Worm (Caenorhabditis elegans): ENCODE measurements around the gene penr-1.
A peak's percentile ranks its signal among the peaks of the same experiment; 100 is the strongest.

penr-1 gene

DNA sequence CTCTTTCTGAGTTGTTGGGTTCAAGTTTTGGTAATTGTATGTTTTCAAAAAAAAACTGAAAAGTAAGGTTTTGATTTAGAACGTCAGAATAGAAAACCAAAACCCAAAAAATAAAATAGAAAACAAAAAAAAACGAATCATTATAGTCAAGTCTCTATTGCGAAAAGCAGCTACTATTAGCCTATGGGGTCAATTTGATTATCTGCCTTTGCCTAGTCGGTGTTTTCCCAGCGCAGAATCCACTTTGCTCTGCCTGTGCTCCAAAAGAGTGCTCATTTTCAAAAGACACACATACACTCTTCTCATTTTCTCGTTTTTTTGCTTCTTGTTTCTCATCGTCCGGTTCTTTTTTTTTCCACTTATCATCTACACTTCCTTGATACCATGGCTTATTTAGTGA, 19.4 kb downstream of the penr-1 start:
- TF ChIP-seq dpff-1 (tag; optimal IDR thresholded peaks at IDR 0.05), result no peak
- TF ChIP-seq egl-44 (GFP tag; IDR thresholded peaks at IDR 0.05), result no peak
- no peak for TF ChIP-seq sptf-2 (GFP tag; optimal IDR thresholded peaks at IDR 0.05)

DNA sequence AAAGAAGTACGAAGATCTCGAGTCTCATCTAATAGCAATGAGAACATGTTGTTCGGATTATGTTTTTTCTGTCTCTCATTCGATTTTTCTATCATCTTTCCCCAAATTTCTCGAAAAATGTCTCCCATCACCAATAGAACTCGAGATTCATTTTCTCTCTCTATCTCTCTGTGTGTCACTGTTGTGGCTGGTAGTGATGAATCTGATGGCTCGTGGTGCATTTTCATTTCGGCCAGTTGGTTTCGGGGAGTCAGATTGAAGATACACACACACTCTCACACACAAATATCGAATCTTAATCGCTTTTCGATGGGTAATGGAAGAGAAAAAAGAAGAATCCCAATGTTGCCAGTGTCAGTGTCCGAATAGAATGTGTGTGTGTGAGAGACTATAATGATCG, 26.7 kb downstream of the penr-1 start:
- no peak for TF ChIP-seq hsf-1 (GFP tag; IDR thresholded peaks at IDR 0.05)
- no peak for TF ChIP-seq ztf-25 (GFP tag; IDR thresholded peaks at IDR 0.05)
- peak; percentile 2 for TF ChIP-seq somi-1 (GFP tag; optimal IDR thresholded peaks at IDR 0.05)
- no peak for TF ChIP-seq sptf-2 (GFP tag; optimal IDR thresholded peaks at IDR 0.05)
- TF ChIP-seq snpc-4 (GFP tag; optimal IDR thresholded peaks at IDR 0.05), result no peak
- no peak for TF ChIP-seq snpc-4 (tag; optimal IDR thresholded peaks at IDR 0.05)

DNA sequence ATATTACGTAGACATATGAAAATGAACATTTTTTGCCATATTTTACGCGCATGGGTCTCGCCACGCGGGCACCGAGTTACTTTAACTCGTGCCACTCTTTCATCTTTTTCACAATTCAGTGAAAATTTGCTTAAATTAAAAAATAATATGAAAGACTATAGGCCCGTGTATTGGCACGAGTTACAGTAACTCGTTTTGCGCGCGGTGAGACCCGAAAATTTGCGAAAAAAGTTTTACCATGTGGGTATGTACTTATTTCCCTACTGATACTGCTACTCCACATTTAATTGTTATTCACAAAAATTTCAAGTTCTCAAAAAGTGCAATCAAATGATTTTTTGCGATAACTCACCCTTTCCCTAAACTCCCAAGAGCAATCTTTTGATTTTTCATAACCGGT, 28.5 kb downstream of the penr-1 start:
- no peak for TF ChIP-seq zim-3 (tag; optimal IDR thresholded peaks at IDR 0.05)
- TF ChIP-seq hmg-1.2 (GFP tag; IDR thresholded peaks at IDR 0.05), result no peak
- no peak for TF ChIP-seq nhr-120 (GFP tag; IDR thresholded peaks at IDR 0.05)
- TF ChIP-seq lin-26 (GFP tag; IDR thresholded peaks at IDR 0.05), result no peak
- no peak for TF ChIP-seq nhr-90 (tag; optimal IDR thresholded peaks at IDR 0.05)
- no peak for TF ChIP-seq ztf-18 (tag; optimal IDR thresholded peaks at IDR 0.05)
- no peak for TF ChIP-seq F23B12.7 (tag; optimal IDR thresholded peaks at IDR 0.05; ENCODE audit: insufficient read depth)
- no peak for TF ChIP-seq ztf-25 (GFP tag; IDR thresholded peaks at IDR 0.05)
- no peak for TF ChIP-seq egl-18 (GFP tag; IDR thresholded peaks at IDR 0.05)
- TF ChIP-seq lir-1 (GFP tag; conservative IDR thresholded peaks at IDR 0.05), result no peak

DNA sequence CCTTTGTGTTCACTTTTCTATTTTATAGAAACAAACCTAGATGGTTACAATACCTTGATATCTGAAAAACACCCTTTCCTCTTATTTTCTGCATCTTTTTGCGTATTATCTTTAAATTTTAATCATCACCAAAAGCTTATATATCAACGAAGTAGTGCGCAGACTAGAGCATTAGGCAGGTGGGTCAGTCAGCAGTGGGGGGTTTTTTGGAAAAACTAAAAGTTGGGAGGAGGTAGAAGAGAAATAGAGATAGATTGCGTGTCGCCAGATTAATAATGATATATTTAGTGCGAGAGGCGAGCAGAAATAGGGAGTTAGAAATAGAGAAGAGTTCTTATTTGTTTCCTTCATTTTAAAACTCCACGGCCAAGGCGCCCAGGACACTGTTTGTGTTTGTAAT, 31.9 kb downstream of the penr-1 start:
- TF ChIP-seq die-1 (tag; optimal IDR thresholded peaks at IDR 0.05), result no peak
- TF ChIP-seq nhr-80 (tag; optimal IDR thresholded peaks at IDR 0.05), result no peak
- no peak for TF ChIP-seq xnd-1 (tag; optimal IDR thresholded peaks at IDR 0.05)
- no peak for TF ChIP-seq mes-4 (tag; optimal IDR thresholded peaks at IDR 0.05)
- no peak for TF ChIP-seq F10E7.11 (tag; optimal IDR thresholded peaks at IDR 0.05)
- TF ChIP-seq C06A6.2 (GFP tag; conservative IDR thresholded peaks at IDR 0.05), result no peak
- TF ChIP-seq ama-1 (optimal IDR thresholded peaks at IDR 0.05), result no peak
- TF ChIP-seq ama-1 (GFP tag; optimal IDR thresholded peaks at IDR 0.05), result no peak

DNA sequence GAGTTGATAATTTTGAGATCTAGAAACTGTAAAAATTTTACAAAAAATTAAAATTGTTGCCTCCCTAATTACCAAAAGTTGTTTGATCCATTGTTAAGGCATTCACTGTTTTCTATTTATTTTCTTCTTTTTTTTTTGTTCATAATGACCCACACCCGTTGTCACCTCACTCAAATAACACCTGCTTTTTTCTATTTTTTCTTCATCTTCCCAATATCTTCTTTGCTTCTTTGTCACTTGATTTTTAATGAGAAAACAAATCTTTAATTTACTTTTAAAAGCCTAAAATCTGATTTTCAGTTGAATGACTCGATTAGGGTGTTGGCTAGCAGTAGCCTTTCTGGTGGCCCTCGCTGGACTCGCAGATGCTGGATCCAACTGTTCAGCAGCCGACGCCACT, 34.1 kb downstream of the penr-1 start, which contains the start of gene ncx-2:
ncx-2 (plus strand) TSS at position 301 of the 400 bp plus-strand sequence.
- TF ChIP-seq athp-1 (tag; optimal IDR thresholded peaks at IDR 0.05) (no peak), sptf-2 (GFP tag; optimal IDR thresholded peaks at IDR 0.05) (no peak), aptf-2 (GFP tag; conservative IDR thresholded peaks at IDR 0.05) (no peak), mel-28 (tag; optimal IDR thresholded peaks at IDR 0.05; ENCODE audit: borderline replicate concordance) (no peak), akir-1 (GFP tag; optimal IDR thresholded peaks at IDR 0.05) (no peak), zfh-2 (GFP tag; conservative IDR thresholded peaks at IDR 0.05) (no peak), attf-6 (GFP tag; IDR thresholded peaks at IDR 0.05) (no peak), K12H6.12 (tag; optimal IDR thresholded peaks at IDR 0.05) (no peak), madf-8 (GFP tag; conservative IDR thresholded peaks at IDR 0.05) (no peak), ZK185.1 (tag; optimal IDR thresholded peaks at IDR 0.05; ENCODE audit: poor library complexity, severe bottlenecking) (no peak), unc-130 (GFP tag; optimal IDR thresholded peaks at IDR 0.05) (no peak), zim-3 (tag; optimal IDR thresholded peaks at IDR 0.05) (no peak), madf-10 (tag; optimal IDR thresholded peaks at IDR 0.05) (no peak), ztf-26 (tag; optimal IDR thresholded peaks at IDR 0.05) (no peak), ekl-4 (GFP tag; IDR thresholded peaks at IDR 0.05) (no peak), mes-4 (tag; optimal IDR thresholded peaks at IDR 0.05) (no peak), snpc-3.4 (tag; optimal IDR thresholded peaks at IDR 0.05) (no peak), fkh-3 (tag; optimal IDR thresholded peaks at IDR 0.05) (no peak), ccch-3 (GFP tag; optimal IDR thresholded peaks at IDR 0.05) (no peak)
